Worm (Caenorhabditis elegans): ENCODE data around the gene Y43F8B.9.

- no peak for TF ChIP-seq tbx-11 (GFP tag; IDR thresholded peaks at IDR 0.05)
- no peak for TF ChIP-seq ama-1 (optimal IDR thresholded peaks at IDR 0.05)
- TF ChIP-seq sea-1 (GFP tag; conservative IDR thresholded peaks at IDR 0.05) = no peak
- no peak for TF ChIP-seq F13C5.2 (tag; optimal IDR thresholded peaks at IDR 0.05)
- no peak for TF ChIP-seq hmg-4 (GFP tag; optimal IDR thresholded peaks at IDR 0.05)
Observed at ce11 chrV:19510925-19511324, 33.0 kb downstream of the Y43F8B.9 start.

Measured in whole organism, early embryonic.